Fruit fly (Drosophila melanogaster) whole organism, pupa: ENCODE measurements around the gene Ugt35A1.

Experiments
- CG13204 ChIP-seq: fragments of 200-800 bp; sonication (Bioruptor generic); optimal IDR thresholded peaks from 2 replicates; lab custom pipeline; 2018; ENCODE audit warnings: missing biosample characterization, mild to moderate bottlenecking, missing genetic modification characterization, moderate library complexity
- CG15710 ChIP-seq: fragments of 200-800 bp; sonication (Bioruptor generic); optimal IDR thresholded peaks from 2 replicates; lab custom pipeline; 2018; ENCODE audit warnings: missing biosample characterization, mild to moderate bottlenecking, missing genetic modification characterization, moderate library complexity
- CG17806 ChIP-seq: fragments of 200-800 bp; sonication (Bioruptor generic); optimal IDR thresholded peaks from 2 replicates; lab custom pipeline; 2018; ENCODE audit warnings: missing biosample characterization, mild to moderate bottlenecking, missing genetic modification characterization, moderate library complexity
- CG32121 ChIP-seq: fragments of 200-800 bp; sonication (Bioruptor generic); IDR thresholded peaks from 2 replicates; pipeline ENCODE4 v1.3.6; 2022; ENCODE audit warnings: missing biosample characterization, missing genetic modification characterization
- CG34367 ChIP-seq: fragments of 200-800 bp; sonication (Bioruptor generic); optimal IDR thresholded peaks from 2 replicates; lab custom pipeline; 2018; ENCODE audit warnings: missing biosample characterization, mild to moderate bottlenecking, missing genetic modification characterization
- CG4496 ChIP-seq: fragments of 200-800 bp; sonication (Bioruptor generic); IDR thresholded peaks from 3 replicates; pipeline ENCODE4 v1.3.6; 2022; ENCODE audit warnings: missing biosample characterization, missing genetic modification characterization
- CG8301 ChIP-seq: fragments of 200-800 bp; sonication (Bioruptor generic); optimal IDR thresholded peaks from 2 replicates; lab custom pipeline; 2018; ENCODE audit warnings: missing biosample characterization, mild to moderate bottlenecking, missing genetic modification characterization
- CG9948 ChIP-seq: fragments of 200-800 bp; sonication (Bioruptor generic); optimal IDR thresholded peaks from 2 replicates; lab custom pipeline; 2018; ENCODE audit warnings: missing biosample characterization, mild to moderate bottlenecking, missing genetic modification characterization, moderate library complexity
- D1 ChIP-seq: fragments of 200-800 bp; sonication (Bioruptor generic); optimal IDR thresholded peaks from 2 replicates; lab custom pipeline; 2018; ENCODE audit warnings: missing biosample characterization, mild to moderate bottlenecking, missing genetic modification characterization, moderate library complexity
- EcR ChIP-seq: fragments of 200-800 bp; sonication (Bioruptor generic); optimal IDR thresholded peaks from 3 replicates; lab custom pipeline; 2019; ENCODE audit warnings: missing biosample characterization, missing genetic modification characterization, mild to moderate bottlenecking, moderate library complexity, missing genetic modification reagents
- Snoo ChIP-seq: fragments of 200-800 bp; sonication (Bioruptor generic); optimal IDR thresholded peaks from 3 replicates; lab custom pipeline; 2017; ENCODE audit warnings: missing biosample characterization, mild to moderate bottlenecking, missing genetic modification characterization, inconsistent platforms
- fd96Ca ChIP-seq: fragments of 200-800 bp; sonication (Bioruptor generic); IDR thresholded peaks from 3 replicates; pipeline ENCODE4 v1.3.6; 2022; ENCODE audit warnings: missing biosample characterization, missing genetic modification characterization

DNA sequence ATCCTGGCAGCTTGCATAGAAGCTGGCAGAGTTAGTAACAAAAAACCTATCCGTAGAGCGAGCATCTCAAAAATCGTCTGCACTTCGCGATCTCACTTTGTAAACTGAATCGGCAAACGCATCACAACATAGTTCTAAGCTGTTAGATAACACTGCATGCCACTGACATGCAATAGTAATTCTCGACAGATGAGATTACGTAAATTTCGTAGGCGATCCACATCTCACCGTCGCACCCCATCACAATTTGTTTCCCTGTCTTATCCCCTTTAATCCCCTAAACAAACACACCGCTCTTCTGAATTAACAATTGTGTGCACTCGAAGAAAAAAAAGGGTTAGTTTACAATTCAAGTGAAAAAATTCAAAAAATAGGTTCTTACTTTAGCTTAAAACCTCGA, 2.3 kb downstream of the Ugt35A1 start, which contains the start of gene Ugt35B1:
- TF ChIP-seq CG34367 (tag; lab: Kevin White, UChicago) (no peak), EcR (GFP tag; lab: Kevin White, UChicago) (no peak), CG15710 (tag; lab: Kevin White, UChicago) (no peak), Snoo (tag; lab: Kevin White, UChicago) (no peak), D1 (tag; lab: Kevin White, UChicago) (no peak), fd96Ca (GFP tag; lab: Robert Waterston, UW) (no peak), CG13204 (GFP tag; lab: Kevin White, UChicago) (no peak), CG8301 (no peak), CG4496 (GFP tag; lab: Robert Waterston, UW) (no peak), CG32121 (GFP tag; lab: Robert Waterston, UW) (no peak), CG17806 (tag; lab: Kevin White, UChicago) (no peak), CG9948 (tag; lab: Kevin White, UChicago) (no peak)
